Fruit fly (Drosophila melanogaster) whole organism, embryonic: ENCODE measurements around the gene spidey.

Source experiments
- Ada2b ChIP-seq: fragments of 200-800 bp; sonication (Bioruptor generic); IDR thresholded peaks from 2 replicates; pipeline ENCODE4 v1.3.6; 2022; ENCODE audit warnings: missing biosample characterization, missing genetic modification characterization
- CG10431 ChIP-seq: fragments of 200-800 bp; sonication (Bioruptor generic); optimal IDR thresholded peaks from 3 replicates; lab custom pipeline; 2018; ENCODE audit warnings: missing biosample characterization, mild to moderate bottlenecking, missing genetic modification characterization
- CG11093 ChIP-seq: fragments of 200-800 bp; sonication (Bioruptor generic); IDR thresholded peaks from 3 replicates; pipeline ENCODE4 v1.3.6; 2022; ENCODE audit warnings: missing biosample characterization, missing genetic modification characterization
- CG11560 ChIP-seq: fragments of 200-800 bp; sonication (Bioruptor generic); IDR thresholded peaks from 3 replicates; pipeline ENCODE4 v1.3.6; 2022; ENCODE audit warnings: missing biosample characterization, missing genetic modification characterization
- CG12659 ChIP-seq: fragments of 200-800 bp; sonication (Bioruptor generic); optimal IDR thresholded peaks from 3 replicates; lab custom pipeline; 2017; ENCODE audit warnings: mild to moderate bottlenecking, missing biosample characterization, missing genetic modification reagents, missing genetic modification characterization
- CG13296 ChIP-seq: fragments of 200-800 bp; sonication (Bioruptor generic); optimal IDR thresholded peaks from 3 replicates; lab custom pipeline; 2018; ENCODE audit warnings: missing biosample characterization, mild to moderate bottlenecking, missing genetic modification characterization
- CG14014 ChIP-seq: fragments of 200-800 bp; sonication (Bioruptor generic); IDR thresholded peaks from 2 replicates; pipeline ENCODE4 v1.3.6; 2022; ENCODE audit warnings: missing biosample characterization, missing genetic modification characterization
- CG14860 ChIP-seq: fragments of 200-800 bp; sonication (Bioruptor generic); IDR thresholded peaks from 3 replicates; pipeline ENCODE4 v1.3.6; 2022; ENCODE audit warnings: missing biosample characterization, missing genetic modification characterization; ENCODE audit not compliant: partially characterized antibody
- CG15514 ChIP-seq: fragments of 200-800 bp; sonication (Bioruptor generic); optimal IDR thresholded peaks from 3 replicates; lab custom pipeline; 2017; ENCODE audit warnings: missing biosample characterization, missing genetic modification characterization, mild to moderate bottlenecking, moderate library complexity, missing genetic modification reagents
- CG18476 ChIP-seq: fragments of 200-800 bp; sonication (Bioruptor generic); optimal IDR thresholded peaks from 2 replicates; lab custom pipeline; 2016; ENCODE audit warnings: missing biosample characterization, mild to moderate bottlenecking, missing genetic modification characterization
- CG2202 ChIP-seq: fragments of 200-800 bp; sonication (Bioruptor generic); optimal IDR thresholded peaks from 2 replicates; lab custom pipeline; 2018; ENCODE audit warnings: missing biosample characterization, mild to moderate bottlenecking, missing genetic modification characterization
- CG30403 ChIP-seq: fragments of 200-800 bp; sonication (Bioruptor generic); optimal IDR thresholded peaks from 3 replicates; lab custom pipeline; 2016; ENCODE audit warnings: missing biosample characterization, missing genetic modification characterization
- CG32532 ChIP-seq: fragments of 200-800 bp; sonication (Bioruptor generic); IDR thresholded peaks from 2 replicates; pipeline ENCODE4 v1.3.6; 2022; ENCODE audit warnings: missing biosample characterization, missing genetic modification characterization
- CG9609 ChIP-seq: fragments of 200-800 bp; sonication (Bioruptor generic); optimal IDR thresholded peaks from 3 replicates; lab custom pipeline; 2016; ENCODE audit warnings: missing biosample characterization, missing genetic modification characterization
- CrebB ChIP-seq: fragments of 200-800 bp; sonication (Bioruptor generic); optimal IDR thresholded peaks from 3 replicates; lab custom pipeline; 2018; ENCODE audit warnings: missing biosample characterization, mild to moderate bottlenecking, missing genetic modification characterization
- Dfd ChIP-seq, 2 experiments: fragments of >200 bp; optimal IDR thresholded peaks; 2 replicates each; lab custom pipeline; 2017; ENCODE audit warnings: missing biosample characterization in 2 of 2, missing genetic modification characterization in 2 of 2
- Dp ChIP-seq: fragments of 200-800 bp; sonication (Bioruptor generic); optimal IDR thresholded peaks from 2 replicates; lab custom pipeline; 2018; ENCODE audit warnings: missing biosample characterization, mild to moderate bottlenecking, missing genetic modification characterization, moderate library complexity
- ERR ChIP-seq: fragments of 200-800 bp; sonication (Bioruptor generic); optimal IDR thresholded peaks from 2 replicates; lab custom pipeline; 2016; ENCODE audit warnings: missing biosample characterization, missing genetic modification characterization
- Eip74EF ChIP-seq, 2 experiments: fragments of 200-800 bp in 1 of 2; fragments of >200 bp in 1 of 2; sonication (Bioruptor generic) in 1 of 2; optimal IDR thresholded peaks; 2 replicates each; lab custom pipeline; 2017 to 2019; ENCODE audit warnings: missing biosample characterization in 2 of 2, missing genetic modification characterization in 2 of 2, mild to moderate bottlenecking in 1 of 2, moderate library complexity in 1 of 2
- Fer1 ChIP-seq: fragments of 200-800 bp; sonication (Bioruptor generic); optimal IDR thresholded peaks from 2 replicates; lab custom pipeline; 2017; ENCODE audit warnings: missing biosample characterization, mild to moderate bottlenecking, missing genetic modification characterization
- Fer3 ChIP-seq: fragments of 200-800 bp; sonication (Bioruptor generic); optimal IDR thresholded peaks from 2 replicates; lab custom pipeline; 2018; ENCODE audit warnings: missing biosample characterization, mild to moderate bottlenecking, missing genetic modification characterization, moderate library complexity
- Gsc ChIP-seq: fragments of 200-800 bp; sonication (Bioruptor generic); IDR thresholded peaks from 2 replicates; pipeline ENCODE4 v1.3.6; 2022; ENCODE audit warnings: missing biosample characterization, missing genetic modification characterization
- HLH4C ChIP-seq: fragments of 200-800 bp; sonication (Bioruptor generic); IDR thresholded peaks from 3 replicates; pipeline ENCODE4 v1.3.6; 2022; ENCODE audit warnings: missing biosample characterization, missing genetic modification characterization; ENCODE audit not compliant: partially characterized antibody
- HmgD ChIP-seq: fragments of 200-800 bp; sonication (Bioruptor generic); optimal IDR thresholded peaks from 3 replicates; lab custom pipeline; 2016; ENCODE audit warnings: missing biosample characterization, missing genetic modification characterization
- Hmr ChIP-seq: fragments of 200-800 bp; sonication (Bioruptor generic); optimal IDR thresholded peaks from 3 replicates; lab custom pipeline; 2017; ENCODE audit warnings: mild to moderate bottlenecking, missing biosample characterization, missing genetic modification reagents, missing genetic modification characterization
- Hr78 ChIP-seq, 2 experiments: fragments of 200-800 bp in 1 of 2; fragments of >200 bp in 1 of 2; sonication (Bioruptor generic) in 1 of 2; optimal IDR thresholded peaks; 2 replicates each; lab custom pipeline; 2017 to 2019; ENCODE audit warnings: missing biosample characterization in 2 of 2, missing genetic modification characterization in 2 of 2, mild to moderate bottlenecking in 1 of 2, moderate library complexity in 1 of 2
- Lpt ChIP-seq: fragments of >200 bp; optimal IDR thresholded peaks from 2 replicates; lab custom pipeline; 2018; ENCODE audit warnings: missing biosample characterization, missing genetic modification characterization
- Oli ChIP-seq: fragments of 200-800 bp; sonication (Bioruptor generic); optimal IDR thresholded peaks from 2 replicates; lab custom pipeline; 2018; ENCODE audit warnings: missing biosample characterization, mild to moderate bottlenecking, missing genetic modification characterization, moderate library complexity
- Optix ChIP-seq: fragments of 200-800 bp; sonication (Bioruptor generic); IDR thresholded peaks from 3 replicates; pipeline ENCODE4 v1.3.6; 2022; ENCODE audit warnings: missing biosample characterization, missing genetic modification characterization
- Six4 ChIP-seq: fragments of 200-800 bp; sonication (Bioruptor generic); optimal IDR thresholded peaks from 2 replicates; lab custom pipeline; 2016; ENCODE audit warnings: missing biosample characterization, missing genetic modification characterization
- TFAM ChIP-seq: fragments of 200-800 bp; sonication (Bioruptor generic); optimal IDR thresholded peaks from 2 replicates; lab custom pipeline; 2017; ENCODE audit warnings: missing biosample characterization, missing genetic modification characterization, inconsistent platforms
- ash1 ChIP-seq: fragments of 200-800 bp; sonication (Bioruptor generic); optimal IDR thresholded peaks from 2 replicates; lab custom pipeline; 2018; ENCODE audit warnings: missing biosample characterization, mild to moderate bottlenecking, missing genetic modification characterization
- bcd ChIP-seq: fragments of 200-800 bp; sonication (Bioruptor generic); optimal IDR thresholded peaks from 2 replicates; lab custom pipeline; 2017; ENCODE audit warnings: missing biosample characterization, mild to moderate bottlenecking, missing genetic modification characterization
- cato ChIP-seq: fragments of 200-800 bp; sonication (Bioruptor generic); optimal IDR thresholded peaks from 2 replicates; lab custom pipeline; 2016; ENCODE audit warnings: missing biosample characterization, missing genetic modification characterization, borderline replicate concordance
- chif ChIP-seq, 2 experiments: fragments of 200-800 bp; sonication (Bioruptor generic); optimal IDR thresholded peaks; 3 replicates each; lab custom pipeline; 2016; ENCODE audit warnings: missing biosample characterization in 2 of 2, missing genetic modification characterization in 2 of 2
- croc ChIP-seq: fragments of 200-800 bp; sonication (Bioruptor generic); conservative IDR thresholded peaks from 3 replicates; pipeline ENCODE4 v1.3.6; 2022; ENCODE audit warnings: missing biosample characterization, missing genetic modification characterization
- en ChIP-seq: fragments of 200-800 bp; sonication (Bioruptor generic); optimal IDR thresholded peaks from 2 replicates; lab custom pipeline; 2016; ENCODE audit warnings: missing biosample characterization, missing genetic modification characterization
- fd102C ChIP-seq: fragments of 200-800 bp; sonication (Bioruptor generic); optimal IDR thresholded peaks from 2 replicates; lab custom pipeline; 2018; ENCODE audit warnings: missing biosample characterization, mild to moderate bottlenecking, missing genetic modification characterization, moderate library complexity
- h ChIP-seq: fragments of >200 bp; optimal IDR thresholded peaks from 2 replicates; lab custom pipeline; 2017
- ind ChIP-seq: fragments of 200-800 bp; sonication (Bioruptor generic); optimal IDR thresholded peaks from 3 replicates; lab custom pipeline; 2016; ENCODE audit warnings: missing biosample characterization, missing genetic modification characterization
- kni ChIP-seq: fragments of 200-800 bp; sonication (Bioruptor generic); optimal IDR thresholded peaks from 3 replicates; lab custom pipeline; 2017; ENCODE audit warnings: mild to moderate bottlenecking, missing biosample characterization, missing genetic modification reagents, missing genetic modification characterization
- lab ChIP-seq: fragments of 200-800 bp; sonication (Bioruptor generic); optimal IDR thresholded peaks from 3 replicates; lab custom pipeline; 2017; ENCODE audit warnings: missing biosample characterization, missing genetic modification characterization, mild to moderate bottlenecking, moderate library complexity, missing genetic modification reagents
- lmd ChIP-seq: fragments of 200-800 bp; sonication (Bioruptor generic); IDR thresholded peaks from 2 replicates; pipeline ENCODE4 v1.3.6; 2022; ENCODE audit warnings: missing biosample characterization, missing genetic modification characterization
- p53 ChIP-seq: fragments of 200-800 bp; sonication (Bioruptor generic); optimal IDR thresholded peaks from 2 replicates; lab custom pipeline; 2016; ENCODE audit warnings: missing biosample characterization, missing genetic modification characterization
- ssp ChIP-seq: fragments of 200-800 bp; sonication (Bioruptor generic); IDR thresholded peaks from 2 replicates; pipeline ENCODE4 v1.3.6; 2022; ENCODE audit warnings: missing biosample characterization, missing genetic modification characterization
- stc ChIP-seq: fragments of 200-800 bp; sonication (Bioruptor generic); IDR thresholded peaks from 2 replicates; pipeline ENCODE4 v1.3.6; 2022; ENCODE audit warnings: missing biosample characterization, missing genetic modification characterization
- tap ChIP-seq: fragments of 200-800 bp; optimal IDR thresholded peaks from 3 replicates; lab custom pipeline; 2019; ENCODE audit warnings: missing biosample characterization, mild to moderate bottlenecking, missing genetic modification characterization, moderate library complexity
- tio ChIP-seq: fragments of 200-800 bp; sonication (Bioruptor generic); optimal IDR thresholded peaks from 2 replicates; lab custom pipeline; 2017; ENCODE audit warnings: missing biosample characterization, missing genetic modification characterization, inconsistent platforms
- vfl ChIP-seq: fragments of 200-800 bp; sonication (Bioruptor generic); optimal IDR thresholded peaks from 2 replicates; lab custom pipeline; 2016; ENCODE audit warnings: missing biosample characterization, missing genetic modification characterization
- wdn ChIP-seq: fragments of 200-800 bp; sonication (Bioruptor generic); IDR thresholded peaks from 2 replicates; pipeline ENCODE4 v1.3.6; 2022; ENCODE audit warnings: missing biosample characterization, missing genetic modification characterization
- z ChIP-seq: fragments of 200-800 bp; sonication (Bioruptor generic); IDR thresholded peaks from 3 replicates; pipeline ENCODE4 v1.3.6; 2022; ENCODE audit warnings: missing biosample characterization, missing genetic modification characterization

spidey gene

DNA sequence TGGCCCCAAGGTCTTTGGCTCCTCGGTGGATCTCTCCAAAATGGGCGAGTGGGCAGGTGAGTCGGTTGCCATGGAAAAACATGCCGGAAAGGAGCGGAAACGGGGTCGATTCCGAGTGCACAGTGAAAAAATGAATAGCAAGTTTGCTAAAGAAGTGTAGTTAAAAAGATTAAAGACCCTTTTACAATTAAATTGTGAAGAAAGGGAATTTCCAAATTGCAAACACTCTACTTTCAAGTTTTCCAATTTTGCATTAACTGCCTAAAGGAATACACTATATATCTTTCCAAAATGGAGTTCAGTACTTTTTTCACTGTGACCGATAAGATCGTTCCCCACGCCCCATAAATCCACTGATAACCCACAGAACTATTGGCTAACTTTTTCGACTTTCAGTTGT is 751 bp downstream of the spidey start (continued):
- TF ChIP-seq CrebB (no peak), tio (no peak), CG32532 (GFP tag; lab: Robert Waterston, UW) (peak; percentile 51; the same call in 1 of the 2 replicates), CG14860 (GFP tag; lab: Robert Waterston, UW) (no peak), TFAM (GFP tag; lab: Kevin White, UChicago) (no peak), Optix (GFP tag; lab: Robert Waterston, UW) (no peak), ash1 (GFP tag; lab: Kevin White, UChicago) (no peak), Fer3 (tag; lab: Kevin White, UChicago) (peak; percentile 3), tap (peak; percentile 7), Gsc (GFP tag; lab: Robert Waterston, UW) (no peak), ERR (no peak), en (GFP tag; lab: Kevin White, UChicago) (no peak), CG12659 (GFP tag; lab: Kevin White, UChicago) (peak; percentile 24), wdn (GFP tag; lab: Robert Waterston, UW) (no peak), CG11093 (no peak), CG15514 (GFP tag; lab: Kevin White, UChicago) (peak; percentile 32), h (lab: Kevin White, UChicago) (no peak), lmd (GFP tag; lab: Robert Waterston, UW) (0 out of 2 replicates have a peak, but pooled peaks have one; percentile 33), CG30403 (GFP tag; lab: Kevin White, UChicago) (peak; percentile 24), Eip74EF (GFP tag; optimal IDR thresholded peaks at IDR 0.05; lab: Kevin White, UChicago) (no peak), chif (GFP tag; optimal IDR thresholded peaks at IDR 0.05; lab: Kevin White, UChicago) (no peak), CG10431 (GFP tag; lab: Kevin White, UChicago) (no peak), lab (GFP tag; lab: Kevin White, UChicago) (peak; percentile 63), Dfd (GFP tag; optimal IDR thresholded peaks at IDR 0.05; lab: Kevin White, UChicago) (no peak), CG11560 (tag; lab: Robert Waterston, UW) (no peak), bcd (GFP tag; lab: Kevin White, UChicago) (no peak), Oli (tag; lab: Kevin White, UChicago) (no peak), vfl (GFP tag; lab: Kevin White, UChicago) (no peak), CG2202 (tag; lab: Kevin White, UChicago) (no peak), p53 (GFP tag; lab: Kevin White, UChicago) (no peak), Fer1 (peak; percentile 11), CG13296 (GFP tag; lab: Kevin White, UChicago) (no peak), CG14014 (GFP tag; lab: Robert Waterston, UW) (0 out of 2 replicates have a peak, but pooled peaks have one; percentile 14), stc (GFP tag; lab: Robert Waterston, UW) (peak; percentile 50; the same call in 1 of the 2 replicates), ssp (GFP tag; lab: Robert Waterston, UW) (no peak), Dp (no peak), HmgD (GFP tag; lab: Kevin White, UChicago) (no peak), kni (GFP tag; lab: Kevin White, UChicago) (no peak), Ada2b (peak; percentile 51; the same call in 1 of the 2 replicates), Six4 (GFP tag; lab: Kevin White, UChicago) (no peak), CG18476 (GFP tag; lab: Kevin White, UChicago) (no peak), z (GFP tag; lab: Robert Waterston, UW) (no peak), Hr78 (GFP tag; optimal IDR thresholded peaks at IDR 0.05; lab: Kevin White, UChicago) (peak in 1 of 2 experiments; percentile 3), fd102C (no peak), croc (GFP tag; lab: Robert Waterston, UW) (no peak), HLH4C (GFP tag; lab: Robert Waterston, UW) (no peak), Lpt (GFP tag; lab: Kevin White, UChicago) (no peak), CG9609 (GFP tag; lab: Kevin White, UChicago) (no peak), ind (GFP tag; lab: Kevin White, UChicago) (peak; percentile 12), Hmr (no peak), cato (GFP tag; lab: Kevin White, UChicago) (no peak)
